Worm (Caenorhabditis elegans) whole organism, mixed stage, embryonic: ENCODE results near the gene fbxb-65.

Source experiments
- blmp-1 ChIP-seq: fragments of 150-350 bp; optimal IDR thresholded peaks from 2 replicates; lab custom pipeline; 2014; ENCODE audit warnings: missing biosample characterization, missing genetic modification characterization
- ces-1 ChIP-seq: fragments of 150-350 bp; optimal IDR thresholded peaks from 2 replicates; lab custom pipeline; 2014; ENCODE audit warnings: missing biosample characterization, missing genetic modification reagents, missing genetic modification characterization
- lin-13 ChIP-seq: fragments of 150-350 bp; optimal IDR thresholded peaks from 2 replicates; lab custom pipeline; 2014; ENCODE audit warnings: missing biosample characterization, missing genetic modification characterization
- mab-5 ChIP-seq: fragments of 150-350 bp; optimal IDR thresholded peaks from 2 replicates; lab custom pipeline; 2014; ENCODE audit warnings: missing biosample characterization, missing genetic modification characterization
- mep-1 ChIP-seq: fragments of 150-350 bp; optimal IDR thresholded peaks from 2 replicates; lab custom pipeline; 2017; ENCODE audit warnings: missing biosample characterization, missing genetic modification reagents, missing genetic modification characterization, inconsistent platforms
- nhr-12 ChIP-seq: fragments of 150-350 bp; optimal IDR thresholded peaks from 2 replicates; lab custom pipeline; 2014; ENCODE audit warnings: missing biosample characterization, missing genetic modification characterization
- nhr-2 ChIP-seq: fragments of 150-350 bp; optimal IDR thresholded peaks from 2 replicates; lab custom pipeline; 2014; ENCODE audit warnings: missing biosample characterization, missing genetic modification characterization
- nhr-237 ChIP-seq: fragments of 150-350 bp; optimal IDR thresholded peaks from 2 replicates; lab custom pipeline; 2014; ENCODE audit warnings: missing biosample characterization, missing genetic modification characterization
- nhr-76 ChIP-seq: sonication (generic microtip); optimal IDR thresholded peaks from 2 replicates; lab custom pipeline; 2017; ENCODE audit warnings: missing biosample characterization, missing genetic modification characterization
- tbx-8 ChIP-seq: fragments of 200-800 bp; sonication (Bioruptor generic); optimal IDR thresholded peaks from 2 replicates; lab custom pipeline; 2018; ENCODE audit warnings: mild to moderate bottlenecking, missing genetic modification characterization, moderate library complexity, missing compliant biosample characterization
- unc-39 ChIP-seq: fragments of 150-350 bp; optimal IDR thresholded peaks from 2 replicates; lab custom pipeline; 2014; ENCODE audit warnings: missing biosample characterization, missing genetic modification characterization
- unc-62 ChIP-seq: fragments of 150-350 bp; optimal IDR thresholded peaks from 2 replicates; lab custom pipeline; 2014; ENCODE audit warnings: missing biosample characterization, missing genetic modification reagents, missing genetic modification characterization
- ztf-11 ChIP-seq: fragments of 150-350 bp; optimal IDR thresholded peaks from 2 replicates; lab custom pipeline; 2014; ENCODE audit warnings: missing biosample characterization, missing genetic modification characterization

DNA sequence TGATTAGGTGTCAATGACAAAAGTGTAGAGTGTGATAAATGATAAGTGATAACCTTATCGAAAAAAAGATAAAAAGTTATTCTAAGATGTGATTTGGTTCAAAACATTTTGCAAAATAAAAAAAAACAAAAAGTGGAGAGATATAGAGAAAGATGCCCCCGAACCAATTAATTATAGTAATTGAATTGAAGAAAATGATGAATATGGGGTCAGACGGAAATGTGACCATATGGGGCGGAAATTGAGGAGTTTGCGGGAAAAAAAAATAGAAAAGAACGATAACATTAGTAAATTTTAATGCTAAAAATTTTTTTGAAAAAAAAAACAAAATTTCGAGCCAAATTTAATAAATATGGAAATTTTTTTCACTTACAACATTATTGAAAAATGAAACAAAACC lies 25.1 kb downstream of the fbxb-65 start:
- TF ChIP-seq lin-13 (tag; lab: Kevin White, UChicago) (no peak), nhr-12 (no peak), unc-62 (GFP tag; lab: Kevin White, UChicago) (no peak), tbx-8 (GFP tag; lab: Kevin White, UChicago) (no peak), ztf-11 (no peak), mep-1 (no peak), nhr-76 (no peak), nhr-2 (tag; lab: Kevin White, UChicago) (no peak), unc-39 (no peak), mab-5 (tag; lab: Kevin White, UChicago) (no peak), nhr-237 (tag; lab: Kevin White, UChicago) (no peak), ces-1 (GFP tag; lab: Kevin White, UChicago) (peak; percentile 88), blmp-1 (tag; lab: Kevin White, UChicago) (no peak)
